Fruit fly (Drosophila melanogaster) whole organism, embryonic: ENCODE data around the gene CG32712.

Source experiments
- CG12942 ChIP-seq: fragments of 200-800 bp; sonication (Bioruptor generic); optimal IDR thresholded peaks from 3 replicates; lab custom pipeline; 2016; ENCODE audit warnings: missing biosample characterization, missing genetic modification characterization
- CG15514 ChIP-seq: fragments of 200-800 bp; sonication (Bioruptor generic); optimal IDR thresholded peaks from 3 replicates; lab custom pipeline; 2017; ENCODE audit warnings: missing biosample characterization, missing genetic modification characterization, mild to moderate bottlenecking, moderate library complexity, missing genetic modification reagents
- CG17912 ChIP-seq: fragments of 200-800 bp; sonication (Bioruptor generic); optimal IDR thresholded peaks from 2 replicates; lab custom pipeline; 2018; ENCODE audit warnings: missing biosample characterization, mild to moderate bottlenecking, missing genetic modification characterization
- CG4424 ChIP-seq: fragments of 200-800 bp; sonication (Bioruptor generic); optimal IDR thresholded peaks from 3 replicates; lab custom pipeline; 2016; ENCODE audit warnings: missing biosample characterization, missing genetic modification characterization
- CG4854 ChIP-seq: fragments of 200-800 bp; sonication (Bioruptor generic); optimal IDR thresholded peaks from 2 replicates; lab custom pipeline; 2016; ENCODE audit warnings: missing biosample characterization, missing genetic modification characterization, inconsistent platforms
- CG6254 ChIP-seq: fragments of 200-800 bp; sonication (Bioruptor generic); optimal IDR thresholded peaks from 3 replicates; lab custom pipeline; 2017; ENCODE audit warnings: mild to moderate bottlenecking, missing biosample characterization, missing genetic modification reagents, missing genetic modification characterization
- CG7928 ChIP-seq: fragments of 200-800 bp; sonication (Bioruptor generic); optimal IDR thresholded peaks from 2 replicates; lab custom pipeline; 2017; ENCODE audit warnings: missing biosample characterization, mild to moderate bottlenecking, missing genetic modification characterization
- CG8359 ChIP-seq: fragments of 200-800 bp; sonication (Bioruptor generic); optimal IDR thresholded peaks from 2 replicates; lab custom pipeline; 2017; ENCODE audit warnings: missing biosample characterization, mild to moderate bottlenecking, missing genetic modification characterization, borderline replicate concordance
- CTCF ChIP-seq: fragments of 200-800 bp; sonication (Bioruptor generic); optimal IDR thresholded peaks from 2 replicates; lab custom pipeline; 2017; ENCODE audit warnings: missing biosample characterization, mild to moderate bottlenecking, missing genetic modification characterization, moderate library complexity
- CkIIα-i1 ChIP-seq: fragments of 200-800 bp; sonication (Bioruptor generic); IDR thresholded peaks from 2 replicates; pipeline ENCODE4 v1.3.6; 2022; ENCODE audit warnings: missing biosample characterization, missing genetic modification characterization
- CrebB ChIP-seq: fragments of 200-800 bp; sonication (Bioruptor generic); optimal IDR thresholded peaks from 3 replicates; lab custom pipeline; 2018; ENCODE audit warnings: missing biosample characterization, mild to moderate bottlenecking, missing genetic modification characterization
- Doc3 ChIP-seq: fragments of 200-800 bp; sonication (Bioruptor generic); IDR thresholded peaks from 3 replicates; pipeline ENCODE4 v1.3.6; 2022; ENCODE audit warnings: missing biosample characterization, missing genetic modification characterization; ENCODE audit not compliant: partially characterized antibody
- Dref ChIP-seq: fragments of 200-800 bp; sonication (Bioruptor generic); IDR thresholded peaks from 2 replicates; pipeline ENCODE4 v1.3.6; 2022; ENCODE audit warnings: missing biosample characterization, missing genetic modification characterization
- Drgx ChIP-seq: fragments of 200-800 bp; sonication (Bioruptor generic); IDR thresholded peaks from 2 replicates; pipeline ENCODE4 v1.3.6; 2022; ENCODE audit warnings: missing biosample characterization, missing genetic modification characterization
- Hmr ChIP-seq: fragments of 200-800 bp; sonication (Bioruptor generic); optimal IDR thresholded peaks from 3 replicates; lab custom pipeline; 2017; ENCODE audit warnings: mild to moderate bottlenecking, missing biosample characterization, missing genetic modification reagents, missing genetic modification characterization
- Med ChIP-seq: fragments of 200-800 bp; sonication (Bioruptor generic); peaks from one replicate; lab custom pipeline; 2016; ENCODE audit warnings: missing biosample characterization, missing genetic modification characterization, mild to moderate bottlenecking, inconsistent platforms, moderate library complexity
- NFAT ChIP-seq: fragments of 200-800 bp; sonication (Bioruptor generic); IDR thresholded peaks from 2 replicates; pipeline ENCODE4 v1.3.6; 2022; ENCODE audit warnings: missing biosample characterization, missing genetic modification characterization
- Neu2 ChIP-seq: fragments of 200-800 bp; sonication (Bioruptor generic); optimal IDR thresholded peaks from 3 replicates; lab custom pipeline; 2016; ENCODE audit warnings: missing biosample characterization, missing genetic modification characterization, borderline replicate concordance
- Scr ChIP-seq: fragments of 200-800 bp; sonication (Bioruptor generic); IDR thresholded peaks from 2 replicates; pipeline ENCODE4 v1.3.6; 2022; ENCODE audit warnings: missing biosample characterization, missing genetic modification characterization; ENCODE audit not compliant: partially characterized antibody
- Side ChIP-seq: fragments of 200-800 bp; sonication (Bioruptor generic); optimal IDR thresholded peaks from 2 replicates; lab custom pipeline; 2016; ENCODE audit warnings: missing biosample characterization, missing genetic modification characterization
- Xrp1 ChIP-seq: fragments of 200-800 bp; sonication (Bioruptor generic); IDR thresholded peaks from 2 replicates; pipeline ENCODE4 v1.3.6; 2022; ENCODE audit warnings: missing biosample characterization, missing genetic modification characterization
- ab ChIP-seq: fragments of 200-800 bp; sonication (Bioruptor generic); optimal IDR thresholded peaks from 2 replicates; lab custom pipeline; 2016; ENCODE audit warnings: missing biosample characterization, missing genetic modification characterization
- ci ChIP-seq: fragments of 200-800 bp; sonication (Bioruptor generic); IDR thresholded peaks from 3 replicates; pipeline ENCODE4 v1.3.6; 2022; ENCODE audit warnings: missing biosample characterization, missing genetic modification characterization
- croc ChIP-seq: fragments of 200-800 bp; sonication (Bioruptor generic); conservative IDR thresholded peaks from 3 replicates; pipeline ENCODE4 v1.3.6; 2022; ENCODE audit warnings: missing biosample characterization, missing genetic modification characterization
- dm ChIP-seq: fragments of 200-800 bp; sonication (Bioruptor generic); optimal IDR thresholded peaks from 3 replicates; lab custom pipeline; 2016; ENCODE audit warnings: missing biosample characterization, missing genetic modification characterization
- eve ChIP-seq, 2 experiments: fragments of >200 bp; optimal IDR thresholded peaks; 2 replicates each; lab custom pipeline; 2017; ENCODE audit warnings: missing biosample characterization in 2 of 2, missing genetic modification characterization in 2 of 2
- fd96Cb ChIP-seq: fragments of 200-800 bp; sonication (Bioruptor generic); optimal IDR thresholded peaks from 2 replicates; lab custom pipeline; 2018; ENCODE audit warnings: missing biosample characterization, mild to moderate bottlenecking, missing genetic modification characterization, moderate library complexity
- her ChIP-seq: fragments of 200-800 bp; sonication (Bioruptor generic); optimal IDR thresholded peaks from 2 replicates; lab custom pipeline; 2016; ENCODE audit warnings: missing biosample characterization, missing genetic modification characterization
- hkb ChIP-seq, 2 experiments: fragments of 200-800 bp in 1 of 2; fragments of >200 bp in 1 of 2; sonication (Bioruptor generic) in 1 of 2; IDR thresholded peaks in 1 of 2; optimal IDR thresholded peaks in 1 of 2; 2 replicates each; pipeline versions ENCODE4 v1.3.6 to Lab custom; 2017 to 2022; ENCODE audit warnings: missing biosample characterization in 1 of 2, missing genetic modification characterization in 1 of 2
- ind ChIP-seq: fragments of 200-800 bp; sonication (Bioruptor generic); optimal IDR thresholded peaks from 3 replicates; lab custom pipeline; 2016; ENCODE audit warnings: missing biosample characterization, missing genetic modification characterization
- jigr1 ChIP-seq: fragments of 200-800 bp; sonication (Bioruptor generic); IDR thresholded peaks from 3 replicates; pipeline ENCODE4 v1.3.6; 2022; ENCODE audit warnings: missing biosample characterization, missing genetic modification characterization
- lola ChIP-seq, 3 experiments: fragments of >200 bp in 2 of 3; fragments of 200-800 bp in 1 of 3; sonication (Bioruptor generic) in 1 of 3; optimal IDR thresholded peaks; 2 replicates each; lab custom pipeline; 2017 to 2019; ENCODE audit warnings: missing biosample characterization in 3 of 3, missing genetic modification characterization in 3 of 3, mild to moderate bottlenecking in 1 of 3, moderate library complexity in 1 of 3
- pan ChIP-seq, 4 experiments: fragments of >200 bp in 3 of 4; fragments of 200-800 bp in 1 of 4; sonication (Bioruptor generic) in 1 of 4; optimal IDR thresholded peaks in 3 of 4; IDR thresholded peaks in 1 of 4; 2 replicates each; pipeline versions ENCODE4 v1.3.6 to Lab custom; 2017 to 2022; ENCODE audit warnings: missing biosample characterization in 2 of 4, missing genetic modification characterization in 2 of 4, mixed read lengths in 1 of 4
- prd ChIP-seq, 3 experiments: fragments of >200 bp in 2 of 3; fragments of 200-800 bp in 1 of 3; sonication (Bioruptor generic) in 1 of 3; optimal IDR thresholded peaks in 2 of 3; IDR thresholded peaks in 1 of 3; 2 replicates in 2 of 3; 3 replicates in 1 of 3; pipeline versions ENCODE4 v1.3.6 to Lab custom; 2017 to 2022; ENCODE audit warnings: missing biosample characterization in 1 of 3, missing genetic modification characterization in 1 of 3
- row ChIP-seq: fragments of 200-800 bp; sonication (Bioruptor generic); IDR thresholded peaks from 3 replicates; pipeline ENCODE4 v1.3.6; 2022; ENCODE audit warnings: missing biosample characterization, missing genetic modification characterization
- sens ChIP-seq: fragments of 200-800 bp; sonication (Bioruptor generic); peaks from one replicate; lab custom pipeline; 2016; ENCODE audit warnings: missing biosample characterization, missing genetic modification characterization
- shn ChIP-seq: fragments of 200-800 bp; sonication (Bioruptor generic); optimal IDR thresholded peaks from 3 replicates; lab custom pipeline; 2016; ENCODE audit warnings: missing biosample characterization, missing genetic modification characterization
- sisA ChIP-seq: fragments of 200-800 bp; sonication (Bioruptor generic); IDR thresholded peaks from 2 replicates; pipeline ENCODE4 v1.3.6; 2022; ENCODE audit warnings: missing biosample characterization, missing genetic modification characterization
- slbo ChIP-seq: fragments of 200-800 bp; sonication (Bioruptor generic); IDR thresholded peaks from 2 replicates; pipeline ENCODE4 v1.3.6; 2022; ENCODE audit warnings: missing biosample characterization, missing genetic modification characterization
- zen2 ChIP-seq: fragments of 200-800 bp; sonication (Bioruptor generic); IDR thresholded peaks from 3 replicates; pipeline ENCODE4 v1.3.6; 2022; ENCODE audit warnings: missing biosample characterization, missing genetic modification characterization; ENCODE audit not compliant: partially characterized antibody

CG32712 gene

dm6 chrX:8398177-8399018, 35.2 kb downstream of the CG32712 start, which contains the start of gene CG10555 (continued):
- TF ChIP-seq ind (GFP tag; lab: Kevin White, UChicago) (peak; percentile 90), CG7928 (GFP tag; lab: Kevin White, UChicago) (peak; percentile 18), Hmr (peak; percentile 85), zen2 (GFP tag; lab: Robert Waterston, UW) (peak; percentile 28; the same call in 1 of the 3 replicates), CG15514 (GFP tag; lab: Kevin White, UChicago) (peak; percentile 47)
- TF ChIP-seq, all 482 proteins: peak for 407

- TF ChIP-seq Scr (GFP tag; lab: Robert Waterston, UW) (no peak), prd (optimal IDR thresholded peaks at IDR 0.05; lab: Kevin White, UChicago) (no peak), prd (GFP tag; IDR thresholded peaks at IDR 0.05; lab: Robert Waterston, UW) (0 out of 3 replicates have a peak, but pooled peaks have one; percentile 4), Drgx (GFP tag; lab: Robert Waterston, UW) (peak; percentile 77), ci (GFP tag; lab: Robert Waterston, UW) (peak; percentile 44; the same call in 1 of the 3 replicates), fd96Cb (tag; lab: Kevin White, UChicago) (no peak), row (0 out of 3 replicates have a peak, but pooled peaks have one; percentile 13), dm (GFP tag; lab: Kevin White, UChicago) (no peak), CG12942 (GFP tag; lab: Kevin White, UChicago) (no peak), Xrp1 (GFP tag; lab: Robert Waterston, UW) (0 out of 2 replicates have a peak, but pooled peaks have one; percentile 12), pan (optimal IDR thresholded peaks at IDR 0.05; lab: Kevin White, UChicago) (no peak), pan (GFP tag; optimal IDR thresholded peaks at IDR 0.05 in 1 of 2, IDR thresholded peaks at IDR 0.05 in 1 of 2) (peak in 1 of 2 experiments; percentile 23), CG17912 (GFP tag; lab: Kevin White, UChicago) (no peak), Neu2 (no peak), sens (GFP tag; lab: Kevin White, UChicago) (peak; percentile 72), croc (GFP tag; lab: Robert Waterston, UW) (no peak), ab (no peak), slbo (GFP tag; lab: Robert Waterston, UW) (0 out of 2 replicates have a peak, but pooled peaks have one; percentile 24), Dref (GFP tag; lab: Robert Waterston, UW) (no peak), hkb (optimal IDR thresholded peaks at IDR 0.05; lab: Kevin White, UChicago) (no peak), hkb (GFP tag; IDR thresholded peaks at IDR 0.05; lab: Robert Waterston, UW) (0 out of 2 replicates have a peak, but pooled peaks have one; percentile 11), jigr1 (GFP tag; lab: Robert Waterston, UW) (no peak), sisA (GFP tag; lab: Robert Waterston, UW) (peak; percentile 36; the same call in 1 of the 2 replicates), Doc3 (GFP tag; lab: Robert Waterston, UW) (no peak), shn (no peak), CTCF (GFP tag; lab: Kevin White, UChicago) (no peak), Med (GFP tag; lab: Kevin White, UChicago) (peak; percentile 70), CG6254 (no peak)
Observed at dm6 chrX:8396611-8397010, 37.0 kb downstream of the CG32712 start.

DNA sequence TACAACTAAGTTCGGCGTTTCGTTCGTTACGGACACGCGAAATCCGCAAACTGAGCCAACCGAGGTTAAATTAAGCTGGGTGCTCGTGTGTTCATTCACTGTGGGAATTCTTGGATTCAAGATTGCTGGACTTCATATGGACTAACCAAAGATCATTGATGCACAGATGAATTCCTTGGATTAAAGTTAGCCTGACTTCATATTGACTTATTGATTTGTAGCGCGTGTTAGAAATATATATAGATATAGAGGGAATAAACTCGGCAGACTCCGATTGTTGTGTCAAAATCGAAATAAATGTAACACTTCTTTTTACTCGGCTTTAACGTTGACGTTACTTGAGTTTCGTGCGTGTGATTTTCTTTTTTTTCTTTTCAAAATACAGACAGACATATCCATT, 48.1 kb downstream of the CG32712 start, which contains the start of gene CG1387:
TSS of gene CG1387 (plus strand) at position 301 of the 400 bp plus-strand sequence.
- no peak for TF ChIP-seq CG17912 (GFP tag; lab: Kevin White, UChicago)
- no peak for TF ChIP-seq Side
- no peak for TF ChIP-seq CG4854 (GFP tag; lab: Kevin White, UChicago)
- no peak for TF ChIP-seq NFAT (GFP tag; lab: Robert Waterston, UW)
- TF ChIP-seq lola (GFP tag; optimal IDR thresholded peaks at IDR 0.05; lab: Kevin White, UChicago): no peak
- no peak for TF ChIP-seq eve (GFP tag; optimal IDR thresholded peaks at IDR 0.05; lab: Kevin White, UChicago)
- no peak for TF ChIP-seq CG8359 (GFP tag; lab: Kevin White, UChicago)
- TF ChIP-seq CkIIα-i1: no peak
- no peak for TF ChIP-seq her (GFP tag; lab: Kevin White, UChicago)
- no peak for TF ChIP-seq CG4424 (GFP tag; lab: Kevin White, UChicago)
- TF ChIP-seq CrebB (tag; lab: Kevin White, UChicago): no peak
